Fruit fly (Drosophila melanogaster) whole organism, prepupa: ENCODE data around the gene LysD.

Source experiments
- CG16779 ChIP-seq: fragments of 200-800 bp; sonication (Bioruptor generic); optimal IDR thresholded peaks from 3 replicates; lab custom pipeline; 2017; ENCODE audit warnings: missing biosample characterization, mild to moderate bottlenecking, missing genetic modification characterization
- CG6792 ChIP-seq: fragments of 200-800 bp; sonication (Bioruptor generic); optimal IDR thresholded peaks from 3 replicates; lab custom pipeline; 2016; ENCODE audit warnings: missing biosample characterization, missing genetic modification characterization
- Eip75B ChIP-seq: fragments of 200-800 bp; sonication (Bioruptor generic); optimal IDR thresholded peaks from 3 replicates; lab custom pipeline; 2016; ENCODE audit warnings: missing biosample characterization, missing genetic modification characterization
- Lpt ChIP-seq: fragments of 200-800 bp; sonication (Bioruptor generic); optimal IDR thresholded peaks from 3 replicates; lab custom pipeline; 2016; ENCODE audit warnings: missing biosample characterization, missing genetic modification characterization
- dac ChIP-seq: fragments of 200-800 bp; sonication (Bioruptor generic); optimal IDR thresholded peaks from 2 replicates; lab custom pipeline; 2017; ENCODE audit warnings: missing biosample characterization, mild to moderate bottlenecking, missing genetic modification characterization
- esn ChIP-seq: fragments of 200-800 bp; sonication (Bioruptor generic); optimal IDR thresholded peaks from 2 replicates; lab custom pipeline; 2016; ENCODE audit warnings: missing biosample characterization, mild to moderate bottlenecking, missing genetic modification characterization, moderate library complexity
- fkh ChIP-seq: fragments of 200-800 bp; sonication (Bioruptor generic); optimal IDR thresholded peaks from 3 replicates; lab custom pipeline; 2017; ENCODE audit warnings: missing biosample characterization, mild to moderate bottlenecking, missing genetic modification characterization, moderate library complexity
- ss ChIP-seq, 2 experiments: fragments of 200-800 bp; sonication (Bioruptor generic); optimal IDR thresholded peaks; 2 replicates in 1 of 2; 3 replicates in 1 of 2; lab custom pipeline; 2017 to 2018; ENCODE audit warnings: mild to moderate bottlenecking in 2 of 2, missing biosample characterization in 2 of 2, missing genetic modification characterization in 2 of 2, moderate library complexity in 1 of 2

dm6 chr3L:1177085-1177484 lies 33.9 kb downstream of the LysD start, which contains the start of gene bab2:
- no peak for TF ChIP-seq Lpt
- TF ChIP-seq esn (GFP tag; lab: Kevin White, UChicago): peak; percentile 32
- peak; percentile 50 for TF ChIP-seq fkh (GFP tag; lab: Kevin White, UChicago)
- TF ChIP-seq Eip75B (GFP tag; lab: Kevin White, UChicago): no peak
- TF ChIP-seq ss (GFP tag; optimal IDR thresholded peaks at IDR 0.05; lab: Kevin White, UChicago): no peak
- no peak for TF ChIP-seq dac
- no peak for TF ChIP-seq CG16779
- TF ChIP-seq CG6792 (GFP tag; lab: Kevin White, UChicago): no peak
